Fruit fly (Drosophila melanogaster): Measurements from ENCODE around the gene loh.

- no peak for TF ChIP-seq CG9705 (GFP tag; optimal IDR thresholded peaks at IDR 0.05)
- no peak for TF ChIP-seq usp (GFP tag; optimal IDR thresholded peaks at IDR 0.05)
- no peak for TF ChIP-seq dl (GFP tag; optimal IDR thresholded peaks at IDR 0.05; ENCODE audit: insufficient read depth in 1 of 2, partially characterized antibody in 2 of 2)
- TF ChIP-seq dsf (GFP tag; optimal IDR thresholded peaks at IDR 0.05; ENCODE audit: borderline replicate concordance): no peak
- no peak for TF ChIP-seq rgr (GFP tag; optimal IDR thresholded peaks at IDR 0.05)
- no peak for TF ChIP-seq CG32264 (GFP tag; optimal IDR thresholded peaks at IDR 0.05)
- no peak for TF ChIP-seq Abd-B (GFP tag; optimal IDR thresholded peaks at IDR 0.05)
- no peak for TF ChIP-seq Myc (optimal IDR thresholded peaks at IDR 0.05)
Measured at dm6 chr2L:10455944-10456520, 13.7 kb downstream of the loh start.
